Worm (Caenorhabditis elegans): Measurements from ENCODE around the gene ttr-6.

ce11 chrX:6646387-6647061 is 49.6 kb upstream of the ttr-6 start:
- TF ChIP-seq pha-4 (tag; optimal IDR thresholded peaks at IDR 0.05), result peak; percentile 14
- TF ChIP-seq lin-15B (tag; optimal IDR thresholded peaks at IDR 0.05), result no peak
